Worm (Caenorhabditis elegans) whole organism, L4 larva: ENCODE results near the gene seip-1.
A peak's percentile ranks its signal among the peaks of the same experiment; 100 is the strongest.

Experiments used
- D1046.2 ChIP-seq: fragments of 200-800 bp; sonication (Bioruptor generic); IDR thresholded peaks from 2 replicates; pipeline ENCODE4 v1.3.6; 2022; ENCODE audit warnings: missing genetic modification characterization, missing compliant biosample characterization
- F10B5.3 ChIP-seq: sonication (generic microtip); optimal IDR thresholded peaks from 2 replicates; lab custom pipeline; 2016; ENCODE audit warnings: mild to moderate bottlenecking, missing genetic modification characterization, missing compliant biosample characterization
- R02D3.7 ChIP-seq: fragments of 150-350 bp; sonication (generic microtip); optimal IDR thresholded peaks from 3 replicates; lab custom pipeline; 2014; ENCODE audit warnings: missing biosample characterization, missing genetic modification characterization
- ZK546.5 ChIP-seq, 2 experiments: sonication (generic microtip); optimal IDR thresholded peaks; 2 replicates each; lab custom pipeline; 2017; ENCODE audit warnings: missing biosample characterization in 2 of 2, missing genetic modification characterization in 2 of 2
- attf-4 ChIP-seq: sonication (generic microtip); optimal IDR thresholded peaks from 3 replicates; lab custom pipeline; 2017; ENCODE audit warnings: missing biosample characterization, missing genetic modification characterization
- ceh-20 ChIP-seq: fragments of 200-800 bp; sonication (Bioruptor generic); IDR thresholded peaks from 2 replicates; pipeline ENCODE4 v1.3.6; 2022; ENCODE audit warnings: missing genetic modification reagents, missing genetic modification characterization, missing compliant biosample characterization
- ceh-32 ChIP-seq: sonication (generic microtip); optimal IDR thresholded peaks from 2 replicates; lab custom pipeline; 2016; ENCODE audit warnings: mild to moderate bottlenecking, missing genetic modification characterization, missing compliant biosample characterization; ENCODE audit not compliant: poor library complexity
- ceh-44 ChIP-seq: fragments of 200-800 bp; sonication (Bioruptor generic); IDR thresholded peaks from 2 replicates; pipeline ENCODE4 v1.3.6; 2022; ENCODE audit warnings: missing genetic modification reagents, missing genetic modification characterization, missing compliant biosample characterization
- ceh-62 ChIP-seq: sonication (generic microtip); optimal IDR thresholded peaks from 2 replicates; lab custom pipeline; 2017; ENCODE audit warnings: missing biosample characterization, missing genetic modification characterization
- ceh-82 ChIP-seq: sonication (generic microtip); optimal IDR thresholded peaks from 2 replicates; lab custom pipeline; 2017; ENCODE audit warnings: missing biosample characterization, missing genetic modification characterization
- daf-16 ChIP-seq, 3 experiments: sonication (generic microtip); optimal IDR thresholded peaks; 2 replicates each; lab custom pipeline; 2016 to 2017; ENCODE audit warnings: missing genetic modification characterization in 3 of 3, missing genetic modification reagents in 3 of 3, mild to moderate bottlenecking in 2 of 3, missing compliant biosample characterization in 2 of 3, missing biosample characterization in 1 of 3, moderate library complexity in 1 of 3
- daf-19 ChIP-seq: fragments of 200-800 bp; sonication (Bioruptor generic); conservative IDR thresholded peaks from 2 replicates; pipeline ENCODE4 v1.3.6; 2022; ENCODE audit warnings: missing genetic modification characterization, missing compliant biosample characterization
- daf-8 ChIP-seq: fragments of 200-800 bp; sonication (Bioruptor generic); IDR thresholded peaks from 2 replicates; pipeline ENCODE4 v1.3.6; 2022; ENCODE audit warnings: missing genetic modification characterization, missing compliant biosample characterization
- dve-1 ChIP-seq: sonication (generic microtip); optimal IDR thresholded peaks from 2 replicates; lab custom pipeline; 2017; ENCODE audit warnings: antibody characterized with exemption, mild to moderate bottlenecking, missing genetic modification characterization, missing compliant biosample characterization; ENCODE audit not compliant: insufficient read depth
- egl-27 ChIP-seq: sonication (generic microtip); optimal IDR thresholded peaks from 3 replicates; lab custom pipeline; 2017; ENCODE audit warnings: missing biosample characterization, missing genetic modification reagents, missing genetic modification characterization
- egl-43 ChIP-seq: fragments of 200-800 bp; sonication (Bioruptor generic); IDR thresholded peaks from 2 replicates; pipeline ENCODE4 v1.3.6; 2022; ENCODE audit warnings: missing genetic modification reagents, missing genetic modification characterization, missing compliant biosample characterization
- fkh-10 ChIP-seq: fragments of 150-350 bp; optimal IDR thresholded peaks from 2 replicates; lab custom pipeline; 2014; ENCODE audit warnings: missing biosample characterization, missing genetic modification reagents, missing genetic modification characterization
- fos-1 ChIP-seq: fragments of 150-350 bp; optimal IDR thresholded peaks from 2 replicates; lab custom pipeline; 2014; ENCODE audit warnings: missing biosample characterization, missing genetic modification characterization
- hif-1 ChIP-seq, 2 experiments: sonication (generic microtip); optimal IDR thresholded peaks; 2 replicates each; lab custom pipeline; 2016 to 2017; ENCODE audit warnings: missing compliant biosample characterization in 2 of 2, missing genetic modification characterization in 2 of 2, missing genetic modification reagents in 2 of 2, missing genotype in 2 of 2, mild to moderate bottlenecking in 1 of 2
- jun-1 ChIP-seq: fragments of 150-350 bp; optimal IDR thresholded peaks from 2 replicates; lab custom pipeline; 2014; ENCODE audit warnings: missing biosample characterization, missing genetic modification reagents, missing genetic modification characterization
- lir-3 ChIP-seq: sonication (generic microtip); optimal IDR thresholded peaks from 2 replicates; lab custom pipeline; 2016; ENCODE audit warnings: mild to moderate bottlenecking, missing genetic modification characterization, missing compliant biosample characterization
- lsy-2 ChIP-seq, 2 experiments: fragments of 150-350 bp in 1 of 2; sonication (generic microtip) in 1 of 2; optimal IDR thresholded peaks; 2 replicates each; lab custom pipeline; 2014 to 2017; ENCODE audit warnings: missing biosample characterization in 2 of 2, missing genetic modification characterization in 2 of 2
- madf-9 ChIP-seq: fragments of 200-800 bp; sonication (Bioruptor generic); conservative IDR thresholded peaks from 2 replicates; pipeline ENCODE4 v1.3.6; 2022; ENCODE audit warnings: missing genetic modification reagents, missing genetic modification characterization, missing compliant biosample characterization
- mdl-1 ChIP-seq, 2 experiments: fragments of 150-350 bp in 1 of 2; sonication (generic microtip) in 1 of 2; optimal IDR thresholded peaks; 2 replicates each; lab custom pipeline; 2014 to 2017; ENCODE audit warnings: missing biosample characterization in 2 of 2, missing genetic modification characterization in 2 of 2
- mep-1 ChIP-seq: fragments of 150-350 bp; sonication (generic microtip); optimal IDR thresholded peaks from 3 replicates; lab custom pipeline; 2014; ENCODE audit warnings: missing biosample characterization, missing genetic modification characterization
- mes-2 ChIP-seq: sonication (generic microtip); optimal IDR thresholded peaks from 2 replicates; lab custom pipeline; 2016; ENCODE audit warnings: missing genotype, mild to moderate bottlenecking, missing genetic modification characterization, missing compliant biosample characterization; ENCODE audit not compliant: poor library complexity, severe bottlenecking
- nhr-10 ChIP-seq: fragments of 150-350 bp; optimal IDR thresholded peaks from 2 replicates; lab custom pipeline; 2014; ENCODE audit warnings: missing biosample characterization, missing genetic modification characterization
- nhr-102 ChIP-seq: sonication (generic microtip); optimal IDR thresholded peaks from 2 replicates; lab custom pipeline; 2016; ENCODE audit warnings: mild to moderate bottlenecking, missing genetic modification characterization, moderate library complexity, missing compliant biosample characterization
- nhr-237 ChIP-seq: sonication (generic microtip); optimal IDR thresholded peaks from 2 replicates; lab custom pipeline; 2017; ENCODE audit warnings: missing biosample characterization, missing genetic modification characterization
- nhr-25 ChIP-seq: sonication (generic microtip); optimal IDR thresholded peaks from 2 replicates; lab custom pipeline; 2017; ENCODE audit warnings: missing genetic modification characterization, mild to moderate bottlenecking, missing compliant biosample characterization, antibody characterized with exemption, moderate library complexity, borderline replicate concordance; ENCODE audit not compliant: insufficient read depth
- nhr-28 ChIP-seq: fragments of 150-350 bp; optimal IDR thresholded peaks from 2 replicates; lab custom pipeline; 2014; ENCODE audit warnings: missing biosample characterization, missing genetic modification characterization
- nhr-41 ChIP-seq: fragments of 200-800 bp; sonication (Bioruptor generic); IDR thresholded peaks from 2 replicates; pipeline ENCODE4 v1.3.6; 2022; ENCODE audit warnings: missing genetic modification reagents, missing genetic modification characterization, missing compliant biosample characterization
- nhr-76 ChIP-seq: fragments of 150-350 bp; optimal IDR thresholded peaks from 2 replicates; lab custom pipeline; 2014; ENCODE audit warnings: missing biosample characterization, missing genetic modification characterization
- php-3 ChIP-seq: fragments of 200-800 bp; sonication (Bioruptor generic); IDR thresholded peaks from 2 replicates; pipeline ENCODE4 v1.3.6; 2022; ENCODE audit warnings: missing genetic modification reagents, missing genetic modification characterization, missing compliant biosample characterization
- pqm-1 ChIP-seq: sonication (generic microtip); optimal IDR thresholded peaks from 2 replicates; lab custom pipeline; 2017; ENCODE audit warnings: missing biosample characterization, missing genetic modification characterization
- saeg-2 ChIP-seq: fragments of 200-800 bp; sonication (Bioruptor generic); IDR thresholded peaks from 2 replicates; pipeline ENCODE4 v1.3.6; 2022; ENCODE audit warnings: missing genetic modification reagents, missing genetic modification characterization, missing compliant biosample characterization
- sdz-12 ChIP-seq: fragments of 200-800 bp; sonication (Bioruptor generic); optimal IDR thresholded peaks from 2 replicates; lab custom pipeline; 2018; ENCODE audit warnings: mild to moderate bottlenecking, missing genetic modification characterization, missing compliant biosample characterization
- skn-1 ChIP-seq: fragments of 150-350 bp; optimal IDR thresholded peaks from 2 replicates; lab custom pipeline; 2014; ENCODE audit warnings: missing biosample characterization, missing genetic modification characterization
- spr-1 ChIP-seq: sonication (generic microtip); optimal IDR thresholded peaks from 2 replicates; lab custom pipeline; 2016; ENCODE audit warnings: mild to moderate bottlenecking, missing genetic modification characterization, missing compliant biosample characterization
- spr-3 ChIP-seq: fragments of 200-800 bp; sonication (Bioruptor generic); optimal IDR thresholded peaks from 2 replicates; lab custom pipeline; 2018; ENCODE audit warnings: mild to moderate bottlenecking, missing genetic modification characterization, missing compliant biosample characterization
- tra-1 ChIP-seq: fragments of 200-800 bp; sonication (Bioruptor generic); IDR thresholded peaks from 2 replicates; pipeline ENCODE4 v1.3.6; 2022; ENCODE audit warnings: missing genetic modification reagents, missing genetic modification characterization, missing compliant biosample characterization
- unc-62 ChIP-seq, 3 experiments: fragments of 150-350 bp in 1 of 3; sonication (generic microtip); optimal IDR thresholded peaks in 2 of 3; peaks in 1 of 3; 1 replicate in 1 of 3; 2 replicates in 2 of 3; lab custom pipeline; 2014 to 2017; ENCODE audit warnings: missing biosample characterization in 3 of 3, missing genetic modification characterization in 3 of 3, missing genetic modification reagents in 3 of 3, missing genotype in 1 of 3
- zfp-2 ChIP-seq: sonication (generic microtip); optimal IDR thresholded peaks from 2 replicates; lab custom pipeline; 2016; ENCODE audit warnings: mild to moderate bottlenecking, missing genetic modification characterization, missing compliant biosample characterization
- zfp-3 ChIP-seq: fragments of 200-800 bp; sonication (Bioruptor generic); conservative IDR thresholded peaks from 2 replicates; pipeline ENCODE4 v1.3.6; 2022; ENCODE audit warnings: missing genetic modification reagents, missing genetic modification characterization, missing compliant biosample characterization
- zip-11 ChIP-seq: fragments of 200-800 bp; sonication (Bioruptor generic); IDR thresholded peaks from 2 replicates; pipeline ENCODE4 v1.3.6; 2022; ENCODE audit warnings: missing genetic modification characterization, missing compliant biosample characterization
- ztf-11 ChIP-seq: fragments of 150-350 bp; optimal IDR thresholded peaks from 2 replicates; lab custom pipeline; 2014; ENCODE audit warnings: missing biosample characterization, missing genetic modification characterization

The seip-1 gene

DNA sequence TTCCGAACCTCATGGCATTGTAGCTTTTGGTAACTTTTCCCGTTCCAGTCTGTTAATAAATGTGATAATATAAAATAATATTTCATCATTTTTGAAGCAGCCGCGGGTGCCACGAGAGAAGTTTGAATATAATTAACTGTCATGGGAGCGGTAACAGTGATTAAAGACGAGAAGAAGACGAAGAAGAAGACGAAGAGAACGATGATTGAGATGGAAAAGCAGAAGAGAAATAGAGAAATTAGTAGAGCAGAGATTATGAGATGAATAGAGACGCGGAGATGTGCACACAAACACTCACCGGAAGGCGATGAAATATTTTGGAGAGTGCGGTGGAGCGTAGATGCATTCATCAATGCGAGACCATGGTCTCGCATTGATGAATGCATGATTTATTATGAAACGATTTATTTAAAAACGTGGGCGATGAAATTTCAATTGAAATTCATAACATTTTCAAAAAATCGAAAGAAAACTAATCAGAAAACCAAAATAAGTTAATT lies at the start of gene seip-1 (continued):
- TF ChIP-seq ztf-11 (tag; lab: Kevin White, UChicago) (no peak), php-3 (no peak), nhr-102 (tag; lab: Kevin White, UChicago) (peak; percentile 44)

DNA sequence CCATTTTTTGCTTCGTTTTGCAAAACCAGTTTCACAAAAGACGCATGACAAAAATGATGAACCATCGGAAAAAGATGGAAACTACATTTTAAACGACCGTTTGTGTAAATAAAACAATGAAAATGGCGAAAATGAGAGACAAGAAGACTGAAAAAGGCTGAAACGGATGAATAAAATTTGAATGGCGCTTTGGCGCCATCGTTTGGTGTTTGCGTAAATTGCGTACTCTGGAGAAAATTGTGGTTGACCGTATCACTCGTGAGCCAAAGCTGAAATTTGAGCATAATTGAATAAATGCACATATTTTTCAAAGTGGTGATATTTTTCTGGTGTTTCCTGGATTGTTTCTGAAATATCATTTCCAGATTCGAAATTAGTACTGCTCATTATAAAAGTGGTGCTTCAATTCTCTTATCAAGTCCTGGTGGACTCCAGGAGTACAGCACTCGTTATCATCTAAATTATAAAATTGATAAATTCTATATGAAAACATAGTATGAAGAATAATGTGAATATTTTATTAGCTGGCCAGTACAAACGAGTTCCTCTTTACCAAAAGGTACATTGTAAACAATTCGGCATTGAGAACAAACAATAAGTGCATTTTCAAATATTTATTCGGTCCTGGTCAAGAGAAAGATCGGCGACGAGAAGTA lies 48.3 kb upstream of the seip-1 start:
- TF ChIP-seq lsy-2 (tag; optimal IDR thresholded peaks at IDR 0.05; lab: Kevin White, UChicago) (no peak), nhr-28 (tag; lab: Kevin White, UChicago) (peak; percentile 17), fkh-10 (GFP tag; lab: Kevin White, UChicago) (no peak), D1046.2 (GFP tag; lab: Robert Waterston, UW) (no peak), ceh-62 (no peak), ceh-82 (no peak), nhr-41 (GFP tag; lab: Robert Waterston, UW) (no peak), F10B5.3 (tag; lab: Kevin White, UChicago) (no peak), tra-1 (GFP tag; lab: Robert Waterston, UW) (no peak), fos-1 (tag; lab: Kevin White, UChicago) (no peak), daf-16 (GFP tag; optimal IDR thresholded peaks at IDR 0.05; lab: Kevin White, UChicago) (no peak), daf-16 (tag; optimal IDR thresholded peaks at IDR 0.05; lab: Kevin White, UChicago) (peak; percentile 74), R02D3.7 (no peak), attf-4 (tag; lab: Kevin White, UChicago) (no peak), pqm-1 (peak; percentile 39), daf-19 (GFP tag; lab: Robert Waterston, UW) (no peak), skn-1 (no peak), ZK546.5 (tag; optimal IDR thresholded peaks at IDR 0.05; lab: Kevin White, UChicago) (no peak), zip-11 (GFP tag; lab: Robert Waterston, UW) (no peak), ceh-20 (GFP tag; lab: Robert Waterston, UW) (no peak), lir-3 (no peak), unc-62 (GFP tag; optimal IDR thresholded peaks at IDR 0.05 in 1 of 2; lab: Kevin White, UChicago) (peak in 1 of 2 experiments; percentile 49), unc-62 (tag; optimal IDR thresholded peaks at IDR 0.05; lab: Kevin White, UChicago) (no peak), ceh-32 (tag; lab: Kevin White, UChicago) (no peak), nhr-25 (tag; lab: Kevin White, UChicago) (no peak), hif-1 (tag; optimal IDR thresholded peaks at IDR 0.05; lab: Kevin White, UChicago) (no peak), spr-3 (no peak), sdz-12 (GFP tag; lab: Kevin White, UChicago) (no peak), dve-1 (tag; lab: Kevin White, UChicago) (peak; percentile 43)

DNA sequence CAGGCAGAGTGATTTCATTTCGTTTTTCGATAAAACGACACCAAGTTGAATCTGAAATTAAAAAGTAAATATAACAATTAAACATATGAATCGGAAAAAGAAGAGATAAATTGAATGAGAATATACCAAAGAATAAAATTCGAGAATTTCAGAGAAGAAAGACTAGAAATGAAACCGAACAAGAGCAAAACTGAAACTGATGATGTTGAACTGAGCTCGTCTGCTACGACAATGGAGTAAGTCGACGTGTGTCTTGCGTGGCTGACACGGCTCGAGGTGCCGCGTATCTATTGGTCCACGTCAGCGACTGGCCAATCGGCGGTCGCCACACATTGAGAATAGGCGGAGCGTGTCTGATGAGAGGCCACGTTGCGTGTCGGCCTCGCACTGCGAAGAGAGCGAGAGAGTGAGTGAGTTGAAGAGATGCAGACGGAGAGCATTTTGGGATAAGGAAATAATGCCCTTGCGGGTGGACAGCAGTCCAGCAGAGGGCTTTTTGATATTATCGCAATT lies 47.5 kb upstream of the seip-1 start, which contains the start of gene crt-1:
Gene crt-1, minus strand, starts transcription at position 51 of the 513 bp plus-strand sequence.
- TF ChIP-seq php-3 (peak; percentile 85), ceh-20 (GFP tag; lab: Robert Waterston, UW) (peak; percentile 92), mes-2 (tag; lab: Kevin White, UChicago) (peak; percentile 90), daf-8 (no peak), egl-27 (tag; lab: Kevin White, UChicago) (no peak), mep-1 (tag; lab: Kevin White, UChicago) (peak; percentile 94), D1046.2 (GFP tag; lab: Robert Waterston, UW) (peak; percentile 86; the same call in 1 of the 2 replicates), egl-43 (GFP tag; lab: Robert Waterston, UW) (peak; percentile 86), jun-1 (tag; lab: Kevin White, UChicago) (peak; percentile 64), madf-9 (GFP tag; lab: Robert Waterston, UW) (peak; percentile 51; the same call in 1 of the 2 replicates), zfp-3 (GFP tag; lab: Robert Waterston, UW) (peak; percentile 81; the same call in 1 of the 2 replicates), nhr-76 (tag; lab: Kevin White, UChicago) (no peak), spr-1 (tag; lab: Kevin White, UChicago) (peak; percentile 78), nhr-10 (no peak), nhr-237 (tag; lab: Kevin White, UChicago) (no peak), mdl-1 (tag; optimal IDR thresholded peaks at IDR 0.05; lab: Kevin White, UChicago) (peak in 1 of 2 experiments; percentile 90), saeg-2 (peak; percentile 70; the same call in 1 of the 2 replicates), zfp-2 (tag; lab: Kevin White, UChicago) (peak; percentile 32), ceh-44 (GFP tag; lab: Robert Waterston, UW) (no peak)
